Worm (Caenorhabditis elegans) whole organism, early embryonic: ENCODE measurements around the gene rbf-1.

ENCODE experiments used
- aly-1 ChIP-seq: sonication (generic microtip); optimal IDR thresholded peaks from 2 replicates; lab custom pipeline; 2016; ENCODE audit warnings: missing genetic modification characterization, missing compliant biosample characterization
- ama-1 ChIP-seq: fragments of 150-350 bp; optimal IDR thresholded peaks from 2 replicates; lab custom pipeline; 2014
- ceh-13 ChIP-seq: fragments of 200-800 bp; sonication (Bioruptor generic); optimal IDR thresholded peaks from 2 replicates; lab custom pipeline; 2018; ENCODE audit warnings: mild to moderate bottlenecking, missing genetic modification characterization, missing compliant biosample characterization
- pes-1 ChIP-seq: fragments of 200-800 bp; sonication (Bioruptor generic); IDR thresholded peaks from 2 replicates; pipeline ENCODE4 v1.3.6; 2022; ENCODE audit warnings: missing genetic modification reagents, missing genetic modification characterization, missing compliant biosample characterization

- TF ChIP-seq ama-1 (lab: Kevin White, UChicago) (no peak), aly-1 (no peak), pes-1 (GFP tag; lab: Robert Waterston, UW) (no peak), ceh-13 (GFP tag; lab: Kevin White, UChicago) (no peak)
Measured at ce11 chrIII:6639028-6639427, 36.5 kb upstream of the rbf-1 start.
